Fruit fly (Drosophila melanogaster) whole organism, prepupa: ENCODE data around the gene CG43732.

Experiments
- CG10631 ChIP-seq: fragments of 200-800 bp; sonication (Bioruptor generic); optimal IDR thresholded peaks from 2 replicates; lab custom pipeline; 2016; ENCODE audit warnings: missing biosample characterization, missing genetic modification characterization
- CG10669 ChIP-seq: fragments of 200-800 bp; sonication (Bioruptor generic); optimal IDR thresholded peaks from 3 replicates; lab custom pipeline; 2018; ENCODE audit warnings: missing biosample characterization, mild to moderate bottlenecking, missing genetic modification characterization, moderate library complexity
- CG11762 ChIP-seq: fragments of 200-800 bp; sonication (Bioruptor generic); optimal IDR thresholded peaks from 3 replicates; lab custom pipeline; 2016; ENCODE audit warnings: missing biosample characterization, missing genetic modification characterization; ENCODE audit not compliant: insufficient read depth
- CG11902 ChIP-seq: fragments of 200-800 bp; sonication (Bioruptor generic); optimal IDR thresholded peaks from 3 replicates; lab custom pipeline; 2016; ENCODE audit warnings: missing biosample characterization, missing genetic modification characterization
- CG15336 ChIP-seq: fragments of 200-800 bp; sonication (Bioruptor generic); IDR thresholded peaks from 2 replicates; pipeline ENCODE4 v1.3.6; 2022; ENCODE audit warnings: missing biosample characterization, missing genetic modification characterization
- CG1621 ChIP-seq: fragments of 200-800 bp; sonication (Bioruptor generic); optimal IDR thresholded peaks from 3 replicates; lab custom pipeline; 2018; ENCODE audit warnings: missing biosample characterization, mild to moderate bottlenecking, missing genetic modification characterization
- CG31627 ChIP-seq: fragments of 200-800 bp; sonication (Bioruptor generic); optimal IDR thresholded peaks from 3 replicates; lab custom pipeline; 2016; ENCODE audit warnings: missing biosample characterization, missing genetic modification characterization
- CG32006 ChIP-seq: fragments of 200-800 bp; sonication (Bioruptor generic); optimal IDR thresholded peaks from 3 replicates; lab custom pipeline; 2017; ENCODE audit warnings: missing biosample characterization, mild to moderate bottlenecking, missing genetic modification characterization
- CG3919 ChIP-seq: fragments of 200-800 bp; sonication (Bioruptor generic); optimal IDR thresholded peaks from 3 replicates; lab custom pipeline; 2016; ENCODE audit warnings: missing biosample characterization, missing genetic modification characterization
- CG6276 ChIP-seq: fragments of 200-800 bp; sonication (Bioruptor generic); optimal IDR thresholded peaks from 2 replicates; lab custom pipeline; 2017; ENCODE audit warnings: missing biosample characterization, mild to moderate bottlenecking, missing genetic modification characterization
- CG6792 ChIP-seq: fragments of 200-800 bp; sonication (Bioruptor generic); optimal IDR thresholded peaks from 3 replicates; lab custom pipeline; 2016; ENCODE audit warnings: missing biosample characterization, missing genetic modification characterization
- CG6854 ChIP-seq: fragments of 200-800 bp; sonication (Bioruptor generic); optimal IDR thresholded peaks from 2 replicates; lab custom pipeline; 2017; ENCODE audit warnings: missing biosample characterization, mild to moderate bottlenecking, missing genetic modification characterization
- CG8319 ChIP-seq: fragments of 200-800 bp; sonication (Bioruptor generic); optimal IDR thresholded peaks from 3 replicates; lab custom pipeline; 2016; ENCODE audit warnings: missing biosample characterization, missing genetic modification characterization
- Eip78C ChIP-seq: fragments of 200-800 bp; sonication (Bioruptor generic); peaks from one replicate; lab custom pipeline; 2016; ENCODE audit warnings: missing biosample characterization, missing genetic modification characterization
- Ets21C ChIP-seq: fragments of 200-800 bp; sonication (Bioruptor generic); optimal IDR thresholded peaks from 3 replicates; lab custom pipeline; 2016; ENCODE audit warnings: missing biosample characterization, missing genetic modification characterization
- Ets96B ChIP-seq: fragments of 200-800 bp; optimal IDR thresholded peaks from 2 replicates; lab custom pipeline; 2019; ENCODE audit warnings: missing biosample characterization, mild to moderate bottlenecking, missing genetic modification characterization, moderate library complexity
- Gug ChIP-seq: fragments of 200-800 bp; sonication (Bioruptor generic); IDR thresholded peaks from 2 replicates; pipeline ENCODE4 v1.3.6; 2022; ENCODE audit warnings: missing biosample characterization, missing genetic modification characterization
- Hr38 ChIP-seq: sonication (Bioruptor generic); optimal IDR thresholded peaks from 2 replicates; lab custom pipeline; 2016; ENCODE audit warnings: missing biosample characterization, missing genetic modification characterization
- Hr39 ChIP-seq: fragments of 200-800 bp; sonication (Bioruptor generic); optimal IDR thresholded peaks from 2 replicates; lab custom pipeline; 2016; ENCODE audit warnings: missing biosample characterization, missing genetic modification characterization
- Hr4 ChIP-seq: fragments of 200-800 bp; sonication (Bioruptor generic); optimal IDR thresholded peaks from 3 replicates; lab custom pipeline; 2016; ENCODE audit warnings: missing biosample characterization, missing genetic modification characterization
- Lpt ChIP-seq: fragments of 200-800 bp; sonication (Bioruptor generic); optimal IDR thresholded peaks from 3 replicates; lab custom pipeline; 2016; ENCODE audit warnings: missing biosample characterization, missing genetic modification characterization
- Met ChIP-seq: fragments of 200-800 bp; sonication (Bioruptor generic); optimal IDR thresholded peaks from 3 replicates; lab custom pipeline; 2016; ENCODE audit warnings: missing biosample characterization, missing genetic modification characterization
- OdsH ChIP-seq: fragments of 200-800 bp; sonication (Bioruptor generic); optimal IDR thresholded peaks from 3 replicates; lab custom pipeline; 2016; ENCODE audit warnings: missing biosample characterization, missing genetic modification characterization
- Smox ChIP-seq: fragments of 200-800 bp; sonication (Bioruptor generic); optimal IDR thresholded peaks from 3 replicates; lab custom pipeline; 2016; ENCODE audit warnings: missing biosample characterization, missing genetic modification characterization
- Sox102F ChIP-seq: fragments of 200-800 bp; sonication (Bioruptor generic); optimal IDR thresholded peaks from 2 replicates; lab custom pipeline; 2016; ENCODE audit warnings: missing biosample characterization, mild to moderate bottlenecking, missing genetic modification characterization
- Sox15 ChIP-seq: fragments of 200-800 bp; sonication (Bioruptor generic); optimal IDR thresholded peaks from 3 replicates; lab custom pipeline; 2016; ENCODE audit warnings: missing biosample characterization, missing genetic modification characterization
- achi ChIP-seq: fragments of 200-800 bp; sonication (Bioruptor generic); optimal IDR thresholded peaks from 3 replicates; lab custom pipeline; 2016; ENCODE audit warnings: missing biosample characterization, missing genetic modification characterization
- acj6 ChIP-seq: fragments of 200-800 bp; sonication (Bioruptor generic); optimal IDR thresholded peaks from 3 replicates; lab custom pipeline; 2016; ENCODE audit warnings: missing biosample characterization, missing genetic modification characterization
- cyc ChIP-seq: fragments of 200-800 bp; sonication (Bioruptor generic); optimal IDR thresholded peaks from 3 replicates; lab custom pipeline; 2016; ENCODE audit warnings: missing biosample characterization, missing genetic modification characterization
- dsx ChIP-seq: fragments of 200-800 bp; optimal IDR thresholded peaks from 3 replicates; lab custom pipeline; 2019; ENCODE audit warnings: missing biosample characterization, mild to moderate bottlenecking, missing genetic modification characterization, moderate library complexity; ENCODE audit not compliant: poor library complexity, severe bottlenecking
- fd59A ChIP-seq: fragments of 200-800 bp; sonication (Bioruptor generic); optimal IDR thresholded peaks from 2 replicates; lab custom pipeline; 2017; ENCODE audit warnings: missing biosample characterization, mild to moderate bottlenecking, missing genetic modification characterization, missing genetic modification reagents
- lz ChIP-seq: fragments of 200-800 bp; sonication (Bioruptor generic); optimal IDR thresholded peaks from 3 replicates; lab custom pipeline; 2016; ENCODE audit warnings: missing biosample characterization, missing genetic modification characterization
- spab ChIP-seq: fragments of 200-800 bp; sonication (Bioruptor generic); optimal IDR thresholded peaks from 2 replicates; lab custom pipeline; 2017; ENCODE audit warnings: missing biosample characterization, mild to moderate bottlenecking, missing genetic modification characterization, missing genetic modification reagents
- ss ChIP-seq, 2 experiments: fragments of 200-800 bp; sonication (Bioruptor generic); optimal IDR thresholded peaks; 2 replicates in 1 of 2; 3 replicates in 1 of 2; lab custom pipeline; 2017 to 2018; ENCODE audit warnings: mild to moderate bottlenecking in 2 of 2, missing biosample characterization in 2 of 2, missing genetic modification characterization in 2 of 2, moderate library complexity in 1 of 2
- svp ChIP-seq: fragments of 200-800 bp; sonication (Bioruptor generic); peaks from one replicate; lab custom pipeline; 2016; ENCODE audit warnings: missing biosample characterization, missing genetic modification characterization
- vri ChIP-seq: fragments of 200-800 bp; sonication (Bioruptor generic); optimal IDR thresholded peaks from 3 replicates; lab custom pipeline; 2016; ENCODE audit warnings: missing biosample characterization, mild to moderate bottlenecking, missing genetic modification characterization

Gene CG43732

DNA sequence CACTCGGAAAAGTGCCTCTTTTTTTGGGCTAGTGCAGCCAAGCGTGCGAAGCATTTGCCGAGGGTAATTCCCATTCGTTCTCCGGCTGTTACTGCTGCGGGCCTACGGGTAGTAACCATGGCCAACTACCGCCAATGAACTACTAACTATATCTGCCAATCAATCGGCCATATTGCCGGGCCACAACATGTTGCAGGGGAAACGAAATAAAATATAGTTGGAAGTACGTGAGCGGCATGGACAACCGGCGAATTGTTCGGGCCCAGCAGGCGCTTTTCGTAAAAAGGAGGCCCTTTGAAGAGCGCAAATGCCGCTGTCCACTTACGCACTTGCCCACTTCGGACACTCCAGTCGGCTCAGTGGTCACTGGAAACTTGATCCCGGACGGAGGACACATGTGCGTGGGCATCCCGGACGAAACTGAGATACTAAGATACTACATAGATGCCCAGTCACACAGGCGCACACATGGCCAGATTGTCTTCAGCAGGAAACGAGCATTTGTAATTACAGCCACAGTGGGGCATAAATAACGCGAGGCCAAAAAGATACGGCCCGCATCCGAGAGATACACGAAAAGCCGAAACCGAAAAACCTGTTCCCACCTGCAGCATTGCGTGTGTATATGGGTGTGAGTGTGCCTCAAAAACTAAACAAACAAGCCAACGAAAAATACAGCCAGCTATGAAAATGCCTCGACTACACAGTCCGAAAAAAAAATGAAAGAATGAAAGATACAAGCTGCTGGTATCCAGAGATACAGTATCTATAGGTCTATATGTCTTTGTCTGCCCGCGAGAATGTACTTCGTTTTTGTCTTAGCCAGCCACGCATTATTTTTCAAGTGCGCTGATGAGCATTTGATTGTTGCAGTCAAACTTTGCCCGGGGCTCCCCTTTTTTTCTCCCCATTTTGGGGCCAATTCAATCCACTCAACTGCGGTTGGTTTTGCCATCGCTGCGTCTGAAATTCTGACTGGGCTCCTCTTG lies 37.7 kb downstream of the CG43732 start (continued):
- TF ChIP-seq Gug (GFP tag; lab: Robert Waterston, UW) (no peak), Lpt (GFP tag; lab: Kevin White, UChicago) (peak; percentile 68), Met (no peak), CG32006 (GFP tag; lab: Kevin White, UChicago) (peak; percentile 72), Hr39 (no peak), CG6276 (peak; percentile 39), Hr38 (GFP tag; lab: Kevin White, UChicago) (no peak), lz (GFP tag; lab: Kevin White, UChicago) (peak; percentile 2), CG11902 (GFP tag; lab: Kevin White, UChicago) (peak; percentile 16), fd59A (GFP tag; lab: Kevin White, UChicago) (peak; percentile 19), CG11762 (GFP tag; lab: Kevin White, UChicago) (no peak), dsx (GFP tag; lab: Kevin White, UChicago) (no peak), CG3919 (GFP tag; lab: Kevin White, UChicago) (peak; percentile 62), Sox15 (GFP tag; lab: Kevin White, UChicago) (peak; percentile 7), CG10669 (GFP tag; lab: Kevin White, UChicago) (peak; percentile 41), Ets21C (GFP tag; lab: Kevin White, UChicago) (no peak), CG6854 (no peak), OdsH (GFP tag; lab: Kevin White, UChicago) (peak; percentile 22), CG8319 (GFP tag; lab: Kevin White, UChicago) (no peak), Hr4 (GFP tag; lab: Kevin White, UChicago) (peak; percentile 47), ss (GFP tag; optimal IDR thresholded peaks at IDR 0.05; lab: Kevin White, UChicago) (no peak), svp (GFP tag; lab: Kevin White, UChicago) (peak; percentile 16), Eip78C (GFP tag; lab: Kevin White, UChicago) (peak; percentile 86), CG1621 (tag; lab: Kevin White, UChicago) (peak; percentile 56), CG6792 (peak; percentile 12), CG10631 (peak; percentile 13), vri (no peak), CG15336 (GFP tag; lab: Robert Waterston, UW) (peak; percentile 61; the same call in 1 of the 2 replicates), Smox (GFP tag; lab: Kevin White, UChicago) (no peak), cyc (GFP tag; lab: Kevin White, UChicago) (peak; percentile 29), acj6 (GFP tag; lab: Kevin White, UChicago) (peak; percentile 17), Ets96B (no peak), achi (GFP tag; lab: Kevin White, UChicago) (peak; percentile 39)

DNA sequence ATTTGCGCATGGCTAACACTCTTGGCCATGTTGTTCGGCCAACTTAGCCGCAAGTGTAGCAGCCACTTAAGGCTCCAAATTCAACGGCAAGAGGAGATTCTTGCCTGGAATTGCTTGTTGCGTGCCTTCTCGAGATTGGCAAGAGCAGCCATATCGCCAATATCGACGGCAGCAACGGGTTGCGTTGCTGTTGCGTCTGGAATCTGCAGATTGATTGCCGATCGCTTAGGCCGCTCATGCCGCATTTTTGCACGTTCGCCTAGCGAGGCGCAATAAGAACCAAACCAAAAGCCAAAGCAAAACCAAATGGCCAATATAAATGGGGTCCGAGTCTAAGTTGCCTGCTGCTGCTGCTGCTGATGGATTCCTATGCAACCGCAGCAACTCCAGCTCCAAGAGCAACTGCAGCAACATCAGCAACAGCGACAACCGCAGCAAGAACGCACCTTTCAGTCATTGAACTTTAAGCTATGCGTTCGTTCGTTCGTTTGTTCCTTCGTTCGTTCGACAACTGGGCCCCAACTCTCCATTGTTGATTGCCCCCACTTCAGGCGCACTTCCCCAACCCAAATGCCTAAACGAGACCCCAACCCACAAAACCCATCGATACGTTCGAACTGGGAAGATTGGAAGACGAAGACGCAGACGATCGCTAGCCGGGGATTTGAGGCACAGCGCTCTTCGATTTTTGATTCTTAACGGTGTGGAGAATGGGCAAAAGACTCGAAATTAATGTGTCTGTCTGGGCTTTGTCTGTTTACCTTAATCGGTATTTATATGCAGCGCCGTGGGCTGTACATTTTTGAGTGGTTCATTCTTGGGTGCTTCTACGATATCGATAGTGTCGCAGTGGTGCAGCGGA lies 39.2 kb downstream of the CG43732 start:
- TF ChIP-seq ss (GFP tag; optimal IDR thresholded peaks at IDR 0.05; lab: Kevin White, UChicago) (peak in 1 of 2 experiments; percentile 91), CG8319 (GFP tag; lab: Kevin White, UChicago) (no peak)

DNA sequence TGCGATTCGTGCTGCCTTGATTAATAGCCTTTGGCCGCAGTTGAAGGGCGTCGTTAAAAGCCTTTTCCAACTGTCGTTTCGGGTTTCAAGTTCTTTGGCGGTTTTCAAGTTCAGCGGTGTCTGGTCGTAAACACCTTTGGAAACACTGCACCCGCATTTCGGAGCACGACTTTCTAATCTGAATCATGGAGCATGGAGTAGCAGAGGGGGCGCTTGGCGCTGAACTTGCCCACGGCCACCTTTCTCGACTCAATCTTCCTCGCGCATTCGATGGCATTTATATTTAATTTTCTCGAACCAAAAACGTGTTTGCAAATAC lies 39.8 kb downstream of the CG43732 start:
- TF ChIP-seq CG11762 (GFP tag; lab: Kevin White, UChicago) (no peak), Sox102F (GFP tag; lab: Kevin White, UChicago) (no peak), spab (GFP tag; lab: Kevin White, UChicago) (no peak), dsx (GFP tag; lab: Kevin White, UChicago) (no peak), CG31627 (GFP tag; lab: Kevin White, UChicago) (no peak), CG32006 (GFP tag; lab: Kevin White, UChicago) (no peak)
